Fruit fly (Drosophila melanogaster): Measurements from ENCODE around the gene Flo2.

Flo2 gene

dm6 chrX:14810433-14810832 is 28.7 kb upstream of the Flo2 start (continued):
- no peak for TF ChIP-seq CG4424 (GFP tag; optimal IDR thresholded peaks at IDR 0.05)
- no peak for TF ChIP-seq toy (GFP tag; IDR thresholded peaks at IDR 0.05)
- TF ChIP-seq ems (GFP tag; optimal IDR thresholded peaks at IDR 0.05): no peak
- TF ChIP-seq croc (GFP tag; conservative IDR thresholded peaks at IDR 0.05): no peak
- TF ChIP-seq nmo (GFP tag; optimal IDR thresholded peaks at IDR 0.05): peak; percentile 33
- no peak for TF ChIP-seq CG13296 (GFP tag; optimal IDR thresholded peaks at IDR 0.05)
- TF ChIP-seq CG10979 (tag; optimal IDR thresholded peaks at IDR 0.05): peak; percentile 15
- TF ChIP-seq CG16815 (GFP tag; optimal IDR thresholded peaks at IDR 0.05): no peak
- TF ChIP-seq ara (GFP tag; IDR thresholded peaks at IDR 0.05): peak; percentile 16; the same call in 1 of the 2 replicates
- TF ChIP-seq CG43689 (GFP tag; IDR thresholded peaks at IDR 0.05): no peak
- TF ChIP-seq tin (GFP tag; optimal IDR thresholded peaks at IDR 0.05): no peak
- no peak for TF ChIP-seq crol (GFP tag; IDR thresholded peaks at IDR 0.05)
- TF ChIP-seq lmd (GFP tag; IDR thresholded peaks at IDR 0.05): no peak
- peak; percentile 42 for TF ChIP-seq CG18262 (tag; optimal IDR thresholded peaks at IDR 0.05)
- no peak for TF ChIP-seq otp (GFP tag; IDR thresholded peaks at IDR 0.05)
- TF ChIP-seq CG11247 (GFP tag; IDR thresholded peaks at IDR 0.05): no peak
- TF ChIP-seq D19B (GFP tag; optimal IDR thresholded peaks at IDR 0.05): peak; percentile 83
- TF ChIP-seq gcm (GFP tag; optimal IDR thresholded peaks at IDR 0.05): no peak
- TF ChIP-seq Awh (GFP tag; IDR thresholded peaks at IDR 0.05): no peak
- peak; percentile 37 for TF ChIP-seq CG2712 (tag; optimal IDR thresholded peaks at IDR 0.05)
- TF ChIP-seq ftz-f1 (GFP tag; optimal IDR thresholded peaks at IDR 0.05): no peak
- peak; percentile 1 for TF ChIP-seq CG2678 (tag; optimal IDR thresholded peaks at IDR 0.05)
- no peak for TF ChIP-seq seq (GFP tag; IDR thresholded peaks at IDR 0.05)
- TF ChIP-seq vvl (GFP tag; IDR thresholded peaks at IDR 0.05): peak; percentile 9; the same call in 1 of the 2 replicates
- no peak for TF ChIP-seq CG12236 (GFP tag; optimal IDR thresholded peaks at IDR 0.05)
- TF ChIP-seq cas (GFP tag; IDR thresholded peaks at IDR 0.05): no peak
- no peak for TF ChIP-seq CG4820 (GFP tag; optimal IDR thresholded peaks at IDR 0.05)
- no peak for TF ChIP-seq bab2 (GFP tag; optimal IDR thresholded peaks at IDR 0.05)
- TF ChIP-seq CG17359 (tag; optimal IDR thresholded peaks at IDR 0.05): no peak

DNA sequence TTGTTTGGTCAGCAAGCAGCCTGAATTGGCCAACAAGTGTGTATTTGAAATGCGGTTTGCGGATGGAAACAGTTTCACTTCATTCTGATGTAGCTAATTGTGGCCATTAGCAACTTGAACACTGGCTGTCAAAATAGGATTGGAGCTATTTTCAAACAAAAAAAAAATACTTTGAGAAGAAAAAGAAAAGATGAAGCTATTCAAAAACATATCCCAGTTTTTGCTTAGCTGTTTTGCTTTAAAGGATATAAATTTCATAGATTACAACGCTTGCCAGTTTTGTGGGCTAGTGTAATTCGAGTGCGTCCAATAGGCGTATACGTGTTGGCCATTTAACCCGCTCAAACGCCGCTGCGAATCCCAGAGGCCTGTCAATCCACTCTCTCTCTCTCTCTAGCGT is 26.9 kb upstream of the Flo2 start:
- TF ChIP-seq CG1024 (GFP tag; IDR thresholded peaks at IDR 0.05) (no peak), esg (GFP tag; conservative IDR thresholded peaks at IDR 0.05) (peak; percentile 11; the same call in 1 of the 2 replicates), tio (GFP tag; optimal IDR thresholded peaks at IDR 0.05) (peak; percentile 12), zf30C (GFP tag; optimal IDR thresholded peaks at IDR 0.05) (no peak), Dbx (GFP tag; IDR thresholded peaks at IDR 0.05) (no peak), hkb (optimal IDR thresholded peaks at IDR 0.05) (no peak), hkb (GFP tag; IDR thresholded peaks at IDR 0.05) (peak; percentile 56; the same call in 1 of the 2 replicates), ci (GFP tag; IDR thresholded peaks at IDR 0.05) (no peak), CG3726 (GFP tag; IDR thresholded peaks at IDR 0.05) (no peak), bab2 (GFP tag; optimal IDR thresholded peaks at IDR 0.05) (no peak), CG11398 (GFP tag; optimal IDR thresholded peaks at IDR 0.05) (no peak), CG14710 (tag; optimal IDR thresholded peaks at IDR 0.05) (no peak), CG17612 (GFP tag; IDR thresholded peaks at IDR 0.05) (no peak), Sox102F (GFP tag; optimal IDR thresholded peaks at IDR 0.05) (peak; percentile 18), Dip3 (GFP tag; optimal IDR thresholded peaks at IDR 0.05) (no peak), gsb (GFP tag; IDR thresholded peaks at IDR 0.05) (no peak), CG7271 (tag; optimal IDR thresholded peaks at IDR 0.05) (no peak), unpg (GFP tag; optimal IDR thresholded peaks at IDR 0.05) (peak; percentile 11), slbo (GFP tag; IDR thresholded peaks at IDR 0.05) (peak; percentile 54), Meics (GFP tag; optimal IDR thresholded peaks at IDR 0.05) (no peak), CG12659 (GFP tag; optimal IDR thresholded peaks at IDR 0.05) (no peak), CG9817 (tag; optimal IDR thresholded peaks at IDR 0.05) (no peak), CG2120 (GFP tag; optimal IDR thresholded peaks at IDR 0.05) (peak; percentile 12), dmrt99B (tag; optimal IDR thresholded peaks at IDR 0.05) (peak; percentile 1), Eip74EF (GFP tag; optimal IDR thresholded peaks at IDR 0.05) (no peak), sd (tag; optimal IDR thresholded peaks at IDR 0.05) (no peak)
